Worm (Caenorhabditis elegans): ENCODE measurements around the gene sdz-33.

- TF ChIP-seq unc-39 (tag; optimal IDR thresholded peaks at IDR 0.05) = no peak
- no peak for TF ChIP-seq nhr-237 (tag; optimal IDR thresholded peaks at IDR 0.05)
- TF ChIP-seq ceh-82 (tag; optimal IDR thresholded peaks at IDR 0.05) = no peak
- TF ChIP-seq R02D3.7 (tag; optimal IDR thresholded peaks at IDR 0.05) = no peak
- TF ChIP-seq nhr-12 (tag; optimal IDR thresholded peaks at IDR 0.05) = no peak
Observed at ce11 chrIII:11954150-11954549, 46.9 kb downstream of the sdz-33 start.
